Worm (Caenorhabditis elegans): ENCODE data around the gene srsx-21.

- no peak for TF ChIP-seq ref-2 (tag; optimal IDR thresholded peaks at IDR 0.05)
- TF ChIP-seq pax-1 (tag; optimal IDR thresholded peaks at IDR 0.05) = no peak
- TF ChIP-seq ama-1 (optimal IDR thresholded peaks at IDR 0.05) = no peak
- no peak for TF ChIP-seq nhr-11 (tag; optimal IDR thresholded peaks at IDR 0.05)
- TF ChIP-seq unc-55 (GFP tag; optimal IDR thresholded peaks at IDR 0.05) = no peak
- TF ChIP-seq fkh-10 (GFP tag; optimal IDR thresholded peaks at IDR 0.05) = no peak
- no peak for TF ChIP-seq dmd-4 (tag; optimal IDR thresholded peaks at IDR 0.05; ENCODE audit: borderline replicate concordance)
- no peak for TF ChIP-seq lin-11 (tag; optimal IDR thresholded peaks at IDR 0.05)
- no peak for TF ChIP-seq rnt-1 (tag; optimal IDR thresholded peaks at IDR 0.05)
- TF ChIP-seq dve-1 (tag; optimal IDR thresholded peaks at IDR 0.05) = no peak
- TF ChIP-seq fkh-6 (tag; optimal IDR thresholded peaks at IDR 0.05) = no peak
- TF ChIP-seq sox-2 (GFP tag; IDR thresholded peaks at IDR 0.05) = no peak
These were observed 48.2 kb downstream of the srsx-21 start, which contains the start of gene clp-9 for ce11 chrV:9885918-9886488.
